Fruit fly (Drosophila melanogaster): Measurements from ENCODE around the gene Syn1.

Gene Syn1

DNA sequence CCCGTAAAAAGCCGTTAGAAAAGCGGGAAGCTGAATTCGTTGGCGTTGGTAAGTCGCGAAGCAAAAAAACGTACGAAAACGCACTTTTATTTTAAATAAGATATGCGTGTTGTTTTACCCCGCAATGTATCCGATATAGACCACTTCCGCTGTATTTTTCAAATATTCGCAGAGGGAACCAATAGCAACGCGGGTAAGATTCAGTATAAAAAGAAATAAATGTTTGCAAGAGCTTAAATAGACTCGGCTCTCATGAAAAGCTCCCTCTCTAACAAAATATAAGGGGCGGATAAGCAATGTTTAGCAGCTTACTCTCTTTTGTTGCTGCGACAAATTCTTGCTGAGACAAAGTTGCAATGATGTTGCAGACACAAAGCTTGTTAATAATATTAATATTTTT lies at the start of gene Syn1:
Gene Syn1, minus strand, starts transcription at position 207 of the 400 bp plus-strand sequence.
- peak; percentile 23 for TF ChIP-seq kay (GFP tag; ENCODE audit: borderline replicate concordance)
- no peak for TF ChIP-seq CG14711 (tag; optimal IDR thresholded peaks at IDR 0.05)

DNA sequence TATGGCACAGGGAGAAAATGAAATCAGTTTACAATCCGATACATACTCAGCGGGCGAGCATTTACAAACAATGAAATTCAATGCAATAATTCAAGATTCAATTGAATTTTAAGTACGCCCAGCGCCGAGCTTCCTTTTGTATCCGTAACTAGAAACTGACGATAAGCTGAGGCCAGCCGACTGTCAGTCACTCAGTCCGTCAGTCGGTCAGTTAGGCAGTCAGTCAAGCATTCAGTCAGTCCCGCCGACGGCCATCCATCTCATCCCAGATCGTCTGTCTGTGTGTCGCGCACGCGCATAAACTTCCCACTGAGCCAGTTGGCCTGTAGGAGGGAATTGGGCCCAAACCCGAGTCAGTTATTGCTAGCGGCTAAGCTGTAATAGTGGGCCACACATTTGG lies 49.2 kb upstream of the Syn1 start:
- no peak for TF ChIP-seq cnc (optimal IDR thresholded peaks at IDR 0.05)
- TF ChIP-seq toe (GFP tag; optimal IDR thresholded peaks at IDR 0.05), result no peak
- TF ChIP-seq CG12768 (GFP tag; optimal IDR thresholded peaks at IDR 0.05), result no peak
- no peak for TF ChIP-seq CG7101 (tag; optimal IDR thresholded peaks at IDR 0.05)
- no peak for TF ChIP-seq pad (GFP tag; optimal IDR thresholded peaks at IDR 0.05)
- no peak for TF ChIP-seq CG11617 (GFP tag; optimal IDR thresholded peaks at IDR 0.05)
- TF ChIP-seq Mnt (GFP tag; optimal IDR thresholded peaks at IDR 0.05), result no peak
- TF ChIP-seq bab1 (GFP tag; optimal IDR thresholded peaks at IDR 0.05), result no peak
- no peak for TF ChIP-seq CG33017 (tag; optimal IDR thresholded peaks at IDR 0.05)
- TF ChIP-seq Crg-1 (GFP tag; optimal IDR thresholded peaks at IDR 0.05), result no peak
- TF ChIP-seq CG7045 (GFP tag; optimal IDR thresholded peaks at IDR 0.05), result no peak
- TF ChIP-seq Hr96 (GFP tag; optimal IDR thresholded peaks at IDR 0.05), result no peak
- no peak for TF ChIP-seq CG1620 (GFP tag; optimal IDR thresholded peaks at IDR 0.05)
- TF ChIP-seq Clk (GFP tag; optimal IDR thresholded peaks at IDR 0.05), result no peak
- no peak for TF ChIP-seq CG5204 (GFP tag; optimal IDR thresholded peaks at IDR 0.05)
- no peak for TF ChIP-seq cic (GFP tag; optimal IDR thresholded peaks at IDR 0.05)

DNA sequence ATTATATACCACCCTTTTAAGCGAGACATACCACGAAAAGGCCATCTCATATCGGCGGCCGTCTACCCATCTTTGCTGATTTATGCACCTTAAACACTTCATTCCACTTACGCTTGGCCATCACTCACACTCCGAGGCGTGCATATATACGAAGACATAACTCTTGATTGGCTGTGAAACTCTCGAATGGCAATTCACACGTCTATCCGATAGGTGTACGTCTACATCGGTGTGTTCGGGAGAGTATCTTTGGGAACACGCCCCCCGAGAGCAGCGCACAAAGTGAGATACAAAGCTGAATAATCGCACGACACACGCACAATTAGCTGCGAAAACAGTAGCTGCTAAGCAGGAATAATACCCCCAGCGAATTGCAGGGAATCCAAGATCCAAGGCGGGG lies 48.4 kb upstream of the Syn1 start:
- no peak for TF ChIP-seq CG12768 (GFP tag; optimal IDR thresholded peaks at IDR 0.05)
- no peak for TF ChIP-seq CG7101 (tag; optimal IDR thresholded peaks at IDR 0.05)

dm6 chr3L:21813598-21813997 lies 43.3 kb upstream of the Syn1 start, which contains the start of gene CG43895:
CG43895 (minus strand) TSS chr3L:21813698.
- TF ChIP-seq Crg-1 (GFP tag; optimal IDR thresholded peaks at IDR 0.05), result no peak
- no peak for TF ChIP-seq tj (GFP tag; optimal IDR thresholded peaks at IDR 0.05)
- TF ChIP-seq Mnt (GFP tag; optimal IDR thresholded peaks at IDR 0.05), result no peak
- no peak for TF ChIP-seq cnc (optimal IDR thresholded peaks at IDR 0.05)
- TF ChIP-seq CG12768 (GFP tag; optimal IDR thresholded peaks at IDR 0.05), result no peak
- no peak for TF ChIP-seq Hr96 (GFP tag; optimal IDR thresholded peaks at IDR 0.05)
- TF ChIP-seq CG11617 (GFP tag; optimal IDR thresholded peaks at IDR 0.05), result no peak
- TF ChIP-seq Clk (GFP tag; optimal IDR thresholded peaks at IDR 0.05), result no peak
- no peak for TF ChIP-seq kay (GFP tag; ENCODE audit: borderline replicate concordance)
- TF ChIP-seq pad (GFP tag; optimal IDR thresholded peaks at IDR 0.05), result no peak
- TF ChIP-seq CG33017 (tag; optimal IDR thresholded peaks at IDR 0.05), result no peak
- TF ChIP-seq bab1 (GFP tag; optimal IDR thresholded peaks at IDR 0.05), result no peak

dm6 chr3L:21808568-21808967 lies 38.2 kb upstream of the Syn1 start, which contains the start of gene eg:
eg (plus strand) TSS chr3L:21808703.
- no peak for TF ChIP-seq CG14711 (tag; optimal IDR thresholded peaks at IDR 0.05)
- TF ChIP-seq ovo (GFP tag; optimal IDR thresholded peaks at IDR 0.05), result no peak
- TF ChIP-seq CG7045 (GFP tag; optimal IDR thresholded peaks at IDR 0.05), result no peak
- TF ChIP-seq CG1620 (GFP tag; optimal IDR thresholded peaks at IDR 0.05), result no peak
- no peak for TF ChIP-seq kay (GFP tag; ENCODE audit: borderline replicate concordance)
- no peak for TF ChIP-seq toe (GFP tag; optimal IDR thresholded peaks at IDR 0.05)
- TF ChIP-seq Mnt (GFP tag; optimal IDR thresholded peaks at IDR 0.05), result no peak
- TF ChIP-seq CG11617 (GFP tag; optimal IDR thresholded peaks at IDR 0.05), result no peak
- no peak for TF ChIP-seq pad (GFP tag; optimal IDR thresholded peaks at IDR 0.05)

DNA sequence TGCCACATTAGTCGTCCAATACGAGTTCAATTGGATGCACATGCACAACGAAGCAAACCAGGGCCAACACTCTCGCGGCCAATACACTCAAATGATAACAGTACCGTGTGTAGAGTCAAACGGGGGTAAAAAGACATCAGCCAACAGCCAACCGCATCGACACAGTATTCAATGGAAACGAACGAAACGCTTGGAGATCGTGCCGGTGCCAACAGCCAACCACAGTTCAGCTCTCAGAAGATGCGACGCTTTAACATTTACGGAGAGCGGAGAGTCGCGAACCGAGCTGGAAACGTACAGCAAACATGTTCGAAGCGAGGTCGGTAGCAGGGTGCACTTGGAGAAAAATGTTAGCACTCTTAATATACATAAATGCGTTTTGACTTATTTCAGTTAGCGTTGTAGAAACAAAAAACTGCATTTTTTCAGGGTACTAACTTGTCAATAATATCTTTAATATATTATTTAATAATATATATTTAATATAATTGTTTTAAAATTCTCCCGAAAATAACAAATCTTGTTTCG lies 37.7 kb upstream of the Syn1 start:
- TF ChIP-seq cic (GFP tag; optimal IDR thresholded peaks at IDR 0.05), result no peak
- no peak for TF ChIP-seq pad (GFP tag; optimal IDR thresholded peaks at IDR 0.05)
- TF ChIP-seq CG7045 (GFP tag; optimal IDR thresholded peaks at IDR 0.05), result no peak
- no peak for TF ChIP-seq ovo (GFP tag; optimal IDR thresholded peaks at IDR 0.05)
- no peak for TF ChIP-seq CG11617 (GFP tag; optimal IDR thresholded peaks at IDR 0.05)
- no peak for TF ChIP-seq CG12768 (GFP tag; optimal IDR thresholded peaks at IDR 0.05)
- no peak for TF ChIP-seq Crg-1 (GFP tag; optimal IDR thresholded peaks at IDR 0.05)
- TF ChIP-seq CG1620 (GFP tag; optimal IDR thresholded peaks at IDR 0.05), result no peak

DNA sequence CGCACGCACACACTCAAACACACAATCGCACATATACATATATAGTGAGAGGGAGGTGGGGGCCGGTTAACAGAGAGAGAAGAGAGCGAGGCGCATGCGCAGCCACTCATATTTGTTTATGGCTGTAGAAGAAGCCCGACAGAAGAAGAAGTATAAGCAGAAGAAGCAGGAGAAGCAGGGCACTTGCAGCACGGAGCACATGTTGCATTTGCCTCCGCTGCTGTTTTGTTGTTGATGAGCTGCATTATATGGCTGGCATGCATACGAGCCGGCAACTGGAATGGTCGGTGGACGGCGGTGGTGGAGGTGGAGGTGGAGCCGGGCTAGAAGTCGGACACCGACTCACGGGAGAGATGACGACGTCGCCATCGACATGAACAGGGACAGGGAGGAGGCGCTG lies 30.1 kb upstream of the Syn1 start:
- TF ChIP-seq Hr96 (GFP tag; optimal IDR thresholded peaks at IDR 0.05) (no peak), CG5204 (GFP tag; optimal IDR thresholded peaks at IDR 0.05) (no peak), toe (GFP tag; optimal IDR thresholded peaks at IDR 0.05) (no peak), CG11617 (GFP tag; optimal IDR thresholded peaks at IDR 0.05) (no peak), cic (GFP tag; optimal IDR thresholded peaks at IDR 0.05) (no peak), Crg-1 (GFP tag; optimal IDR thresholded peaks at IDR 0.05) (no peak), CG33017 (tag; optimal IDR thresholded peaks at IDR 0.05) (no peak), CG12768 (GFP tag; optimal IDR thresholded peaks at IDR 0.05) (no peak), kay (GFP tag; ENCODE audit: borderline replicate concordance) (no peak), pad (GFP tag; optimal IDR thresholded peaks at IDR 0.05) (no peak)

DNA sequence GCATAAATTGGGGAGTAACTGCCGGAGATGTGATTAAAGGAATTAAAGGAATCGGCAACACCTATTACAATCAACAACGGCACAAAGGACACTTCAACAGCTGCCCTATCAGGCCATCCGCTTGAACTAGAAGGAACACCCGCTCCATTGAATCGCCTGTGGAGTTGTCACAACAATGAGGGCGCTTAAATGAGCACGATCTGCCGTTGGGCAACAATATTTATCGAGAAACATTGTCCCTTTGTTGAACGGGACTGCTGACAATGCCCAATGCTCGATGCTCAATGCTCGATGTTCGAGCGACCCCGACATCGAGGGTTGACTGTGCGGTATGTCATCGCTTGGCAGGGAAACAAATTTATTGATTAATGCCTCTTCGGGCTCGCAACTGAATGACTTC lies 17.5 kb upstream of the Syn1 start:
- no peak for TF ChIP-seq cic (GFP tag; optimal IDR thresholded peaks at IDR 0.05)
- no peak for TF ChIP-seq CG14711 (tag; optimal IDR thresholded peaks at IDR 0.05)
- no peak for TF ChIP-seq CG12768 (GFP tag; optimal IDR thresholded peaks at IDR 0.05)
- no peak for TF ChIP-seq kay (GFP tag; ENCODE audit: borderline replicate concordance)
- TF ChIP-seq CG7101 (tag; optimal IDR thresholded peaks at IDR 0.05), result no peak
- no peak for TF ChIP-seq CG33017 (tag; optimal IDR thresholded peaks at IDR 0.05)
- TF ChIP-seq CG5204 (GFP tag; optimal IDR thresholded peaks at IDR 0.05), result no peak
- no peak for TF ChIP-seq cnc (optimal IDR thresholded peaks at IDR 0.05)
- no peak for TF ChIP-seq Hr96 (GFP tag; optimal IDR thresholded peaks at IDR 0.05)
